Worm (Caenorhabditis elegans) whole organism, L4/young adult: ENCODE measurements around the gene ceh-13.

Source experiments
- W03F9.2 ChIP-seq: fragments of 150-350 bp; optimal IDR thresholded peaks from 2 replicates; lab custom pipeline; 2014; ENCODE audit warnings: missing biosample characterization, missing genetic modification characterization
- dao-5 ChIP-seq: sonication (generic microtip); optimal IDR thresholded peaks from 2 replicates; lab custom pipeline; 2016; ENCODE audit warnings: missing genotype, missing genetic modification characterization, moderate library complexity, missing compliant biosample characterization
- him-1 ChIP-seq: sonication (generic microtip); optimal IDR thresholded peaks from 2 replicates; lab custom pipeline; 2016; ENCODE audit warnings: missing genotype, missing genetic modification reagents, missing genetic modification characterization, missing compliant biosample characterization

DNA sequence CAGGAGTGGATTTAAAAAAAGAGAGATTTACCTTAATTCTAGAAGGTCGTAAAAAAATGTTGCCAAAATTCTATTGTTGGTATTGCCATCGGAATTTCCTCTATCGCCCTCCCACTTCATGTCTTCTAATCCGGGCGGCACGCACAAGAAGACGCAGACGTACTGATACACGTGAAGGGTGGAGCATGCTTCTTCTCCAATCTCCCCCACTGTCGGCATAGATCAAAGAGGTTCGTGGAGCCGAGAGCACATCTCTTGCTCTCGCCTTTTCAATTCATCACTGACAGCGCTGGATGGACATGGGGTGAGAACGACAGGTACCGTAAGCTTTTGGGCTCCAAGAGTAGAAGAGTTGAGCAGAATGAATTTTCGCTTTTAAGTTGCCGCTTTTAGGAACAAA is 18.9 kb upstream of the ceh-13 start, which contains the start of gene lin-39:
- TF ChIP-seq him-1 (tag; lab: Kevin White, UChicago), result no peak
- no peak for TF ChIP-seq W03F9.2
- no peak for TF ChIP-seq dao-5 (tag; lab: Kevin White, UChicago)
